Fruit fly (Drosophila melanogaster): ENCODE results near the gene CG5664.

The CG5664 gene

DNA sequence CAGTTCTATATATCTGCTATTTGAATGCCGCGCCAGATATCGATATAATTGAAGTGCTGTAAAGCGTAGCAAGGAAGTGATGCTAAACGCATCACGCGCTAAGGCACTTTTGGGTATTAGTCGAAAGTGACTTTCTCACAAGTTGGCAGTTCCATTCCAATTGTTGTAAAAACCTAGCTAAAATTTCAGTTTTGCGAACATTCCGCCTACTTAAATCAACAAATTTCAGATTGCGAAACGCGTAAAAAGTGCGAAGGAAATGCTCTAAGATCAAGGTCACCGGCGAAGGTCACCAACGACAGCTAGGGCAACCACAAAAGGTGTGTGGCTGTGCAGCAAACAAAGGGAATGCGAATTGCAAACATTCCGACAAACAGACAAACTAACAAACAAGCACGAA, 4.5 kb upstream of the CG5664 start, which contains the start of gene Syx7 (continued):
- TF ChIP-seq CG10209 (GFP tag; optimal IDR thresholded peaks at IDR 0.05) (no peak), Nf-YC (tag; optimal IDR thresholded peaks at IDR 0.05) (no peak), HLH54F (GFP tag; optimal IDR thresholded peaks at IDR 0.05) (peak; percentile 26), nmo (GFP tag; optimal IDR thresholded peaks at IDR 0.05) (peak; percentile 64), CG3847 (GFP tag; IDR thresholded peaks at IDR 0.05) (peak; percentile 74), fd102C (GFP tag; optimal IDR thresholded peaks at IDR 0.05) (no peak), ftz-f1 (GFP tag; optimal IDR thresholded peaks at IDR 0.05) (peak; percentile 84), Dp (GFP tag; optimal IDR thresholded peaks at IDR 0.05) (peak; percentile 100), Fer1 (GFP tag; optimal IDR thresholded peaks at IDR 0.05) (peak; percentile 23), CG8944 (GFP tag; optimal IDR thresholded peaks at IDR 0.05) (no peak), CG7745 (tag; optimal IDR thresholded peaks at IDR 0.05) (no peak), chn (GFP tag; optimal IDR thresholded peaks at IDR 0.05) (peak; percentile 2), CHES-1-like (GFP tag; optimal IDR thresholded peaks at IDR 0.05) (peak; percentile 63), bbx (GFP tag; IDR thresholded peaks at IDR 0.05; ENCODE audit: partially characterized antibody) (peak; percentile 37; the same call in 1 of the 2 replicates), CG7963 (GFP tag; IDR thresholded peaks at IDR 0.05; ENCODE audit: partially characterized antibody) (0 out of 3 replicates have a peak, but pooled peaks have one; percentile 34), seq (GFP tag; IDR thresholded peaks at IDR 0.05) (no peak), C15 (GFP tag; IDR thresholded peaks at IDR 0.05) (no peak), Hmr (GFP tag; optimal IDR thresholded peaks at IDR 0.05) (no peak), CG14050 (GFP tag; IDR thresholded peaks at IDR 0.05) (no peak), CG4617 (GFP tag; optimal IDR thresholded peaks at IDR 0.05; ENCODE audit: borderline replicate concordance) (peak; percentile 96), CG33557 (GFP tag; optimal IDR thresholded peaks at IDR 0.05) (no peak), NC2β (GFP tag; optimal IDR thresholded peaks at IDR 0.05) (peak; percentile 48), sens (GFP tag) (peak; percentile 81), CG11093 (GFP tag; IDR thresholded peaks at IDR 0.05) (no peak), sens-2 (GFP tag; IDR thresholded peaks at IDR 0.05) (no peak), crc (GFP tag; optimal IDR thresholded peaks at IDR 0.05) (no peak), CG3163 (GFP tag; optimal IDR thresholded peaks at IDR 0.05) (peak; percentile 6), CG14710 (tag; optimal IDR thresholded peaks at IDR 0.05) (peak; percentile 52), fd64A (GFP tag; optimal IDR thresholded peaks at IDR 0.05) (no peak), CG1603 (tag; optimal IDR thresholded peaks at IDR 0.05) (peak; percentile 71), E2f1 (GFP tag; IDR thresholded peaks at IDR 0.05) (no peak), Xbp1 (GFP tag; optimal IDR thresholded peaks at IDR 0.05) (peak; percentile 53), ems (GFP tag; optimal IDR thresholded peaks at IDR 0.05) (peak; percentile 20), so (GFP tag; IDR thresholded peaks at IDR 0.05) (no peak), Nf-YB (GFP tag; optimal IDR thresholded peaks at IDR 0.05) (peak; percentile 17), cad (GFP tag; optimal IDR thresholded peaks at IDR 0.05) (no peak), sisA (GFP tag; IDR thresholded peaks at IDR 0.05) (no peak), CG13287 (GFP tag; IDR thresholded peaks at IDR 0.05; ENCODE audit: partially characterized antibody) (peak; percentile 70), Ets97D (GFP tag; optimal IDR thresholded peaks at IDR 0.05) (peak; percentile 63), Usf (GFP tag; optimal IDR thresholded peaks at IDR 0.05) (no peak), Xrp1 (GFP tag; IDR thresholded peaks at IDR 0.05) (peak; percentile 32; the same call in 1 of the 2 replicates), Dref (GFP tag; IDR thresholded peaks at IDR 0.05) (peak; percentile 94), Aef1 (GFP tag; IDR thresholded peaks at IDR 0.05) (no peak), MESR4 (GFP tag; optimal IDR thresholded peaks at IDR 0.05) (peak; percentile 82), CG30020 (tag; optimal IDR thresholded peaks at IDR 0.05) (peak; percentile 2), ham (GFP tag; IDR thresholded peaks at IDR 0.05) (no peak)
